Worm (Caenorhabditis elegans): ENCODE measurements around the gene rps-23.

- no peak for TF ChIP-seq flt-1 (GFP tag; IDR thresholded peaks at IDR 0.05)
- no peak for TF ChIP-seq ama-1 (optimal IDR thresholded peaks at IDR 0.05)
- TF ChIP-seq ceh-36 (tag; optimal IDR thresholded peaks at IDR 0.05) = no peak
- no peak for TF ChIP-seq sea-1 (GFP tag; conservative IDR thresholded peaks at IDR 0.05)
- TF ChIP-seq ceh-13 (GFP tag; optimal IDR thresholded peaks at IDR 0.05) = no peak
- TF ChIP-seq tra-4 (tag; optimal IDR thresholded peaks at IDR 0.05) = no peak
- no peak for TF ChIP-seq scrt-1 (GFP tag; IDR thresholded peaks at IDR 0.05)
- TF ChIP-seq ets-7 (tag; optimal IDR thresholded peaks at IDR 0.05) = no peak
- no peak for TF ChIP-seq pes-1 (GFP tag; IDR thresholded peaks at IDR 0.05)
These were observed 29.3 kb downstream of the rps-23 start, which contains the start of the genes ccr-4 and ZC518.8 for ce11 chrIV:12361392-12362092.

Measured in whole organism, early embryonic.